Fruit fly (Drosophila melanogaster) whole organism, pupa: Measurements from ENCODE around the gene Bsg.
A peak's percentile ranks its signal among the peaks of the same experiment; 100 is the strongest.

Source experiments
- CG32121 ChIP-seq: fragments of 200-800 bp; sonication (Bioruptor generic); IDR thresholded peaks from 2 replicates; pipeline ENCODE4 v1.3.6; 2022; ENCODE audit warnings: missing biosample characterization, missing genetic modification characterization
- D1 ChIP-seq: fragments of 200-800 bp; sonication (Bioruptor generic); optimal IDR thresholded peaks from 2 replicates; lab custom pipeline; 2018; ENCODE audit warnings: missing biosample characterization, mild to moderate bottlenecking, missing genetic modification characterization, moderate library complexity
- EcR ChIP-seq: fragments of 200-800 bp; sonication (Bioruptor generic); optimal IDR thresholded peaks from 3 replicates; lab custom pipeline; 2019; ENCODE audit warnings: missing biosample characterization, missing genetic modification characterization, mild to moderate bottlenecking, moderate library complexity, missing genetic modification reagents

- TF ChIP-seq D1 (tag; lab: Kevin White, UChicago) (no peak), EcR (GFP tag; lab: Kevin White, UChicago) (peak; percentile 32), CG32121 (GFP tag; lab: Robert Waterston, UW) (no peak)
Measured at dm6 chr2L:8126849-8127602, 43.8 kb downstream of the Bsg start, which contains the start of the genes CG12375 and CG8668.
